Fruit fly (Drosophila melanogaster): ENCODE measurements around the gene HGTX.

HGTX gene

dm6 chr3L:14622457-14622899 is 23.1 kb upstream of the HGTX start, which contains the start of gene CG9628 (continued):
- TF ChIP-seq az2 (GFP tag; optimal IDR thresholded peaks at IDR 0.05) (no peak), pho (GFP tag; optimal IDR thresholded peaks at IDR 0.05) (no peak), corto (GFP tag; optimal IDR thresholded peaks at IDR 0.05) (no peak), Sin3A (optimal IDR thresholded peaks at IDR 0.05) (no peak), Hand (GFP tag; optimal IDR thresholded peaks at IDR 0.05) (no peak), crol (GFP tag; IDR thresholded peaks at IDR 0.05) (no peak), p53 (GFP tag; optimal IDR thresholded peaks at IDR 0.05) (no peak), bigmax (GFP tag; optimal IDR thresholded peaks at IDR 0.05) (no peak), ATbp (GFP tag; optimal IDR thresholded peaks at IDR 0.05) (peak; percentile 47), so (GFP tag; IDR thresholded peaks at IDR 0.05) (peak; percentile 49; the same call in 2 of the 3 replicates), Hr78 (GFP tag; optimal IDR thresholded peaks at IDR 0.05) (no peak), lov (optimal IDR thresholded peaks at IDR 0.05) (no peak), lov (GFP tag; IDR thresholded peaks at IDR 0.05) (0 out of 3 replicates have a peak, but pooled peaks have one; percentile 7), tna (GFP tag; IDR thresholded peaks at IDR 0.05; ENCODE audit: partially characterized antibody) (no peak), Hmx (GFP tag; optimal IDR thresholded peaks at IDR 0.05) (no peak), HLH54F (GFP tag; optimal IDR thresholded peaks at IDR 0.05) (no peak), CG13296 (GFP tag; optimal IDR thresholded peaks at IDR 0.05) (peak; percentile 57), CG10431 (GFP tag; optimal IDR thresholded peaks at IDR 0.05) (peak; percentile 0), CG6683 (GFP tag; optimal IDR thresholded peaks at IDR 0.05) (no peak), grn (GFP tag; optimal IDR thresholded peaks at IDR 0.05) (no peak), Hmr (GFP tag; optimal IDR thresholded peaks at IDR 0.05) (no peak), dan (GFP tag; IDR thresholded peaks at IDR 0.05) (no peak), CG2202 (tag; optimal IDR thresholded peaks at IDR 0.05) (no peak), D (optimal IDR thresholded peaks at IDR 0.05) (no peak), D (GFP tag; optimal IDR thresholded peaks at IDR 0.05) (no peak), CG8944 (GFP tag; optimal IDR thresholded peaks at IDR 0.05) (no peak), CG9797 (GFP tag; optimal IDR thresholded peaks at IDR 0.05) (no peak), Taf1 (GFP tag; IDR thresholded peaks at IDR 0.05) (no peak), BtbVII (GFP tag; optimal IDR thresholded peaks at IDR 0.05) (peak; percentile 55), CG43689 (GFP tag; IDR thresholded peaks at IDR 0.05) (no peak), CG10462 (GFP tag; optimal IDR thresholded peaks at IDR 0.05) (no peak), Pdp1 (GFP tag; optimal IDR thresholded peaks at IDR 0.05) (peak in 1 of 2 experiments; percentile 19), CG18011 (GFP tag; optimal IDR thresholded peaks at IDR 0.05) (no peak), onecut (GFP tag; IDR thresholded peaks at IDR 0.05) (no peak), Awh (GFP tag; IDR thresholded peaks at IDR 0.05) (no peak), CG12942 (GFP tag; optimal IDR thresholded peaks at IDR 0.05) (no peak), Ravus (GFP tag; IDR thresholded peaks at IDR 0.05) (no peak), YL-1 (GFP tag; optimal IDR thresholded peaks at IDR 0.05) (no peak), nmo (GFP tag; optimal IDR thresholded peaks at IDR 0.05) (no peak), prd (optimal IDR thresholded peaks at IDR 0.05) (no peak), prd (GFP tag; IDR thresholded peaks at IDR 0.05) (peak; percentile 28; the same call in 1 of the 3 replicates), CG6765 (GFP tag; optimal IDR thresholded peaks at IDR 0.05) (no peak), mirr (GFP tag; optimal IDR thresholded peaks at IDR 0.05) (no peak), CG7357 (GFP tag; IDR thresholded peaks at IDR 0.05) (no peak), stc (GFP tag; IDR thresholded peaks at IDR 0.05) (peak; percentile 14; the same call in 1 of the 2 replicates), Hr51 (GFP tag; optimal IDR thresholded peaks at IDR 0.05) (no peak), pan (optimal IDR thresholded peaks at IDR 0.05) (no peak), pan (GFP tag; optimal IDR thresholded peaks at IDR 0.05 in 1 of 2, IDR thresholded peaks at IDR 0.05 in 1 of 2) (peak in 1 of 2 experiments; percentile 69), wdn (GFP tag; IDR thresholded peaks at IDR 0.05) (no peak), CG3838 (GFP tag; optimal IDR thresholded peaks at IDR 0.05) (no peak), kah (GFP tag; optimal IDR thresholded peaks at IDR 0.05) (no peak), sd (tag; optimal IDR thresholded peaks at IDR 0.05) (no peak), Lpt (GFP tag; optimal IDR thresholded peaks at IDR 0.05) (no peak)
